Worm (Caenorhabditis elegans): Measurements from ENCODE around the gene sax-2.

The sax-2 gene

DNA sequence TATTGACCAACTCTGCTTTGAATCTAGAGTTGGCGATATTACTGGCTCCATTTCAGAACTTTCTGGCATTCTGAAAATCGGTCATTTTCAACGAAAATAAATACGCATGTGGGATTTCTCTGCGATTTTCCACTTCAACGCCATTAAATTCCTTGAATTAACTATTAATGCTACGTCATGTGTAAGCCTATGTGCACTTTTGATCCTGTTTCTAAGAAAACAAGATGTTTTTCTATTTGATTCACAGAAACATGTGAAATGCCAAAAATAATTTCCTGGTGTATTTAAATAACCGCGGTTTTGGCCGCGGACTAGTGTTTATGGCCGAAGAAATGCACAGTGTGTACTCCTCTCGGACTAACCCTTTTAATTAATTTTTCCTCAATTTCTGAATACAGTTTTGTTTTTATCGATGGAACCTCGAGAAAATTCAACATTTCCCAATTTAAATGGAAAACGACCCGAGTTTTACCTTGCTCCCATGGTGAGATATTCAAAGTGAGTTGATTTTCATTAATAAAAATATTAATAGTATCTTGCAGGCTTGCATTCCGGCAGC lies 40.7 kb upstream of the sax-2 start, which contains the start of the genes C45G9.11 and C45G9.2 (continued):
- peak; percentile 79 to 94 for TF ChIP-seq efl-1 (optimal IDR thresholded peaks at IDR 0.05)
- peak; percentile 94 to 99 for TF ChIP-seq efl-1 (GFP tag; optimal IDR thresholded peaks at IDR 0.05 in 1 of 2)
- peak; percentile 79 for TF ChIP-seq unc-130 (tag; optimal IDR thresholded peaks at IDR 0.05)
- TF ChIP-seq ztf-11 (tag; optimal IDR thresholded peaks at IDR 0.05): peak in 1 of 2 experiments; percentile 92
- TF ChIP-seq pag-3 (tag; optimal IDR thresholded peaks at IDR 0.05; ENCODE audit: borderline replicate concordance, insufficient read depth): no peak
- TF ChIP-seq nhr-77 (tag; optimal IDR thresholded peaks at IDR 0.05): peak; percentile 15
- TF ChIP-seq grh-1 (GFP tag; IDR thresholded peaks at IDR 0.05): peak; percentile 76
- TF ChIP-seq unc-98 (GFP tag; IDR thresholded peaks at IDR 0.05): peak; percentile 85
- TF ChIP-seq elt-3 (tag; optimal IDR thresholded peaks at IDR 0.05): peak in 2 of 6 experiments; percentile 22 to 48
- TF ChIP-seq nhr-90 (tag; optimal IDR thresholded peaks at IDR 0.05; ENCODE audit: poor library complexity): peak; percentile 90
- TF ChIP-seq dsc-1 (tag; optimal IDR thresholded peaks at IDR 0.05): peak; percentile 92
- TF ChIP-seq irx-1 (tag; optimal IDR thresholded peaks at IDR 0.05): peak; percentile 95
- peak; percentile 63 for TF ChIP-seq snpc-4 (tag; optimal IDR thresholded peaks at IDR 0.05)
- TF ChIP-seq aha-1 (tag; optimal IDR thresholded peaks at IDR 0.05): no peak
- peak; percentile 84 for TF ChIP-seq C04F5.9 (tag; optimal IDR thresholded peaks at IDR 0.05)
- peak; percentile 90 for TF ChIP-seq tbx-2 (tag; optimal IDR thresholded peaks at IDR 0.05)
- peak; percentile 90 for TF ChIP-seq nhr-47 (tag; optimal IDR thresholded peaks at IDR 0.05)
- peak; percentile 85 for TF ChIP-seq snu-23 (GFP tag; optimal IDR thresholded peaks at IDR 0.05)
- TF ChIP-seq nhr-76 (tag; optimal IDR thresholded peaks at IDR 0.05): no peak
- TF ChIP-seq mef-2 (tag; optimal IDR thresholded peaks at IDR 0.05): no peak
- peak; percentile 89 to 94 (median 93) for TF ChIP-seq dpl-1 (GFP tag; optimal IDR thresholded peaks at IDR 0.05)
- peak; percentile 88 for TF ChIP-seq sox-4 (tag; optimal IDR thresholded peaks at IDR 0.05)
- TF ChIP-seq nhr-28 (tag; optimal IDR thresholded peaks at IDR 0.05): no peak
- TF ChIP-seq blmp-1 (tag; optimal IDR thresholded peaks at IDR 0.05): peak; percentile 48
- TF ChIP-seq lin-39 (tag; optimal IDR thresholded peaks at IDR 0.05): peak; percentile 48
- peak; percentile 12 for TF ChIP-seq lin-15B (tag; optimal IDR thresholded peaks at IDR 0.05)
- no peak for TF ChIP-seq fkh-10 (GFP tag; optimal IDR thresholded peaks at IDR 0.05)
- peak; percentile 85 for TF ChIP-seq xbp-1 (tag; optimal IDR thresholded peaks at IDR 0.05)
- TF ChIP-seq nhr-11 (tag; optimal IDR thresholded peaks at IDR 0.05): no peak
- TF ChIP-seq unc-62 (GFP tag; optimal IDR thresholded peaks at IDR 0.05): no peak
- peak; percentile 93 to 96 for TF ChIP-seq lin-35 (GFP tag; optimal IDR thresholded peaks at IDR 0.05)
- TF ChIP-seq lir-3 (tag; optimal IDR thresholded peaks at IDR 0.05; ENCODE audit: poor library complexity): peak; percentile 95
- TF ChIP-seq elt-2 (tag; optimal IDR thresholded peaks at IDR 0.05): peak; percentile 55
- TF ChIP-seq vab-15 (tag; optimal IDR thresholded peaks at IDR 0.05): peak; percentile 84
- TF ChIP-seq lin-14 (GFP tag; optimal IDR thresholded peaks at IDR 0.05): peak; percentile 78
- TF ChIP-seq ceh-82 (tag; optimal IDR thresholded peaks at IDR 0.05): peak; percentile 47 to 52 (median 48)
- peak; percentile 85 for TF ChIP-seq nhr-20 (tag; optimal IDR thresholded peaks at IDR 0.05)
- no peak for TF ChIP-seq unc-30 (tag; optimal IDR thresholded peaks at IDR 0.05)
- no peak for TF ChIP-seq nhr-84 (tag; optimal IDR thresholded peaks at IDR 0.05)
- TF ChIP-seq egl-27 (tag; optimal IDR thresholded peaks at IDR 0.05): no peak
- peak; percentile 40; the same call in 1 of the 2 replicates for TF ChIP-seq ceh-88 (GFP tag; IDR thresholded peaks at IDR 0.05)
- TF ChIP-seq nhr-19 (GFP tag; conservative IDR thresholded peaks at IDR 0.05): peak; percentile 85
- peak; percentile 19 for TF ChIP-seq skn-1 (tag; optimal IDR thresholded peaks at IDR 0.05)
- TF ChIP-seq tlp-1 (tag; optimal IDR thresholded peaks at IDR 0.05): no peak
- TF ChIP-seq Y116A8C.19 (tag; optimal IDR thresholded peaks at IDR 0.05; ENCODE audit: borderline replicate concordance): peak; percentile 79
- peak in 1 of 2 experiments; percentile 38 for TF ChIP-seq mdl-1 (tag; optimal IDR thresholded peaks at IDR 0.05)
- no peak for TF ChIP-seq jun-1 (tag; optimal IDR thresholded peaks at IDR 0.05)
- peak; percentile 52 for TF ChIP-seq hlh-4 (tag; optimal IDR thresholded peaks at IDR 0.05)
- TF ChIP-seq pax-3 (tag; optimal IDR thresholded peaks at IDR 0.05): peak; percentile 88
- TF ChIP-seq pqm-1 (tag; optimal IDR thresholded peaks at IDR 0.05): no peak
- TF ChIP-seq lsy-2 (tag; optimal IDR thresholded peaks at IDR 0.05): peak; percentile 78 to 85
- TF ChIP-seq ces-1 (GFP tag; optimal IDR thresholded peaks at IDR 0.05): no peak

All from whole organism, L1 larva.